Worm (Caenorhabditis elegans) whole organism, L4 larva: Measurements from ENCODE around the gene mgrn-1.

Source experiments
- D1046.2 ChIP-seq: fragments of 200-800 bp; sonication (Bioruptor generic); IDR thresholded peaks from 2 replicates; pipeline ENCODE4 v1.3.6; 2022; ENCODE audit warnings: missing genetic modification characterization, missing compliant biosample characterization
- F10B5.3 ChIP-seq: sonication (generic microtip); optimal IDR thresholded peaks from 2 replicates; lab custom pipeline; 2016; ENCODE audit warnings: mild to moderate bottlenecking, missing genetic modification characterization, missing compliant biosample characterization
- F26F4.8 ChIP-seq: fragments of 200-800 bp; sonication (Bioruptor generic); conservative IDR thresholded peaks from 2 replicates; pipeline ENCODE4 v1.3.6; 2022; ENCODE audit warnings: missing genetic modification characterization, missing compliant biosample characterization
- T20F7.1 ChIP-seq: fragments of 200-800 bp; sonication (Bioruptor generic); optimal IDR thresholded peaks from 2 replicates; lab custom pipeline; 2018; ENCODE audit warnings: mild to moderate bottlenecking, missing genetic modification characterization, missing compliant biosample characterization
- Y105C5A.15 ChIP-seq: fragments of 200-800 bp; sonication (Bioruptor generic); IDR thresholded peaks from 2 replicates; pipeline ENCODE4 v1.3.6; 2022; ENCODE audit warnings: missing genetic modification characterization, missing compliant biosample characterization
- Y48G9A.11 ChIP-seq: fragments of 200-800 bp; sonication (Bioruptor generic); IDR thresholded peaks from 2 replicates; pipeline ENCODE4 v1.3.6; 2022; ENCODE audit warnings: missing genetic modification reagents, missing genetic modification characterization, missing compliant biosample characterization
- Y5F2A.4 ChIP-seq: fragments of 200-800 bp; sonication (Bioruptor generic); optimal IDR thresholded peaks from 2 replicates; lab custom pipeline; 2018; ENCODE audit warnings: mild to moderate bottlenecking, missing genetic modification characterization, missing compliant biosample characterization
- aha-1 ChIP-seq: fragments of 150-350 bp; peaks from one replicate; lab custom pipeline; 2014; ENCODE audit warnings: missing biosample characterization, missing genetic modification characterization
- attf-4 ChIP-seq: sonication (generic microtip); optimal IDR thresholded peaks from 3 replicates; lab custom pipeline; 2017; ENCODE audit warnings: missing biosample characterization, missing genetic modification characterization
- ceh-62 ChIP-seq: sonication (generic microtip); optimal IDR thresholded peaks from 2 replicates; lab custom pipeline; 2017; ENCODE audit warnings: missing biosample characterization, missing genetic modification characterization
- ceh-82 ChIP-seq: sonication (generic microtip); optimal IDR thresholded peaks from 2 replicates; lab custom pipeline; 2017; ENCODE audit warnings: missing biosample characterization, missing genetic modification characterization
- ces-1 ChIP-seq: fragments of 150-350 bp; sonication (generic microtip); optimal IDR thresholded peaks from 4 replicates; lab custom pipeline; 2014; ENCODE audit warnings: missing biosample characterization, missing genetic modification reagents, missing genetic modification characterization
- cey-2 ChIP-seq: sonication (generic microtip); optimal IDR thresholded peaks from 3 replicates; lab custom pipeline; 2017; ENCODE audit warnings: missing genetic modification characterization, mild to moderate bottlenecking, missing compliant biosample characterization, antibody characterized with exemption, borderline replicate concordance; ENCODE audit not compliant: insufficient read depth
- daf-16 ChIP-seq, 3 experiments: sonication (generic microtip); optimal IDR thresholded peaks; 2 replicates each; lab custom pipeline; 2016 to 2017; ENCODE audit warnings: missing genetic modification characterization in 3 of 3, missing genetic modification reagents in 3 of 3, mild to moderate bottlenecking in 2 of 3, missing compliant biosample characterization in 2 of 3, missing biosample characterization in 1 of 3, moderate library complexity in 1 of 3
- daf-19 ChIP-seq: fragments of 200-800 bp; sonication (Bioruptor generic); conservative IDR thresholded peaks from 2 replicates; pipeline ENCODE4 v1.3.6; 2022; ENCODE audit warnings: missing genetic modification characterization, missing compliant biosample characterization
- daf-8 ChIP-seq: fragments of 200-800 bp; sonication (Bioruptor generic); IDR thresholded peaks from 2 replicates; pipeline ENCODE4 v1.3.6; 2022; ENCODE audit warnings: missing genetic modification characterization, missing compliant biosample characterization
- dmd-9 ChIP-seq: fragments of 200-800 bp; sonication (Bioruptor generic); IDR thresholded peaks from 2 replicates; pipeline ENCODE4 v1.3.6; 2022; ENCODE audit warnings: missing genetic modification reagents, missing genetic modification characterization, missing compliant biosample characterization
- dpl-1 ChIP-seq: fragments of 150-350 bp; optimal IDR thresholded peaks from 2 replicates; lab custom pipeline; 2014; ENCODE audit warnings: missing biosample characterization, missing genetic modification reagents, missing genetic modification characterization
- fkh-10 ChIP-seq: fragments of 150-350 bp; optimal IDR thresholded peaks from 2 replicates; lab custom pipeline; 2014; ENCODE audit warnings: missing biosample characterization, missing genetic modification reagents, missing genetic modification characterization
- fos-1 ChIP-seq: fragments of 150-350 bp; optimal IDR thresholded peaks from 2 replicates; lab custom pipeline; 2014; ENCODE audit warnings: missing biosample characterization, missing genetic modification characterization
- hif-1 ChIP-seq, 2 experiments: sonication (generic microtip); optimal IDR thresholded peaks; 2 replicates each; lab custom pipeline; 2016 to 2017; ENCODE audit warnings: missing compliant biosample characterization in 2 of 2, missing genetic modification characterization in 2 of 2, missing genetic modification reagents in 2 of 2, missing genotype in 2 of 2, mild to moderate bottlenecking in 1 of 2
- jun-1 ChIP-seq: fragments of 150-350 bp; optimal IDR thresholded peaks from 2 replicates; lab custom pipeline; 2014; ENCODE audit warnings: missing biosample characterization, missing genetic modification reagents, missing genetic modification characterization
- lim-7 ChIP-seq: fragments of 200-800 bp; sonication (Bioruptor generic); IDR thresholded peaks from 2 replicates; pipeline ENCODE4 v1.3.6; 2022; ENCODE audit warnings: missing genetic modification characterization, missing compliant biosample characterization
- lin-1 ChIP-seq: fragments of 200-800 bp; sonication (Bioruptor generic); IDR thresholded peaks from 2 replicates; pipeline ENCODE4 v1.3.6; 2022; ENCODE audit warnings: missing genetic modification reagents, missing genetic modification characterization, missing compliant biosample characterization
- lin-13 ChIP-seq: fragments of 150-350 bp; optimal IDR thresholded peaks from 2 replicates; lab custom pipeline; 2014; ENCODE audit warnings: missing biosample characterization, missing genetic modification reagents, missing genetic modification characterization
- lin-15B ChIP-seq: fragments of 150-350 bp; sonication (generic microtip); optimal IDR thresholded peaks from 3 replicates; lab custom pipeline; 2014; ENCODE audit warnings: missing biosample characterization, missing genetic modification characterization
- madf-9 ChIP-seq: fragments of 200-800 bp; sonication (Bioruptor generic); conservative IDR thresholded peaks from 2 replicates; pipeline ENCODE4 v1.3.6; 2022; ENCODE audit warnings: missing genetic modification reagents, missing genetic modification characterization, missing compliant biosample characterization
- mdl-1 ChIP-seq, 2 experiments: fragments of 150-350 bp in 1 of 2; sonication (generic microtip) in 1 of 2; optimal IDR thresholded peaks; 2 replicates each; lab custom pipeline; 2014 to 2017; ENCODE audit warnings: missing biosample characterization in 2 of 2, missing genetic modification characterization in 2 of 2
- mdt-29 ChIP-seq: fragments of 200-800 bp; sonication (Bioruptor generic); IDR thresholded peaks from 2 replicates; pipeline ENCODE4 v1.3.6; 2022; ENCODE audit warnings: missing genetic modification reagents, missing genetic modification characterization, missing compliant biosample characterization
- mep-1 ChIP-seq: fragments of 150-350 bp; sonication (generic microtip); optimal IDR thresholded peaks from 3 replicates; lab custom pipeline; 2014; ENCODE audit warnings: missing biosample characterization, missing genetic modification characterization
- mes-2 ChIP-seq: sonication (generic microtip); optimal IDR thresholded peaks from 2 replicates; lab custom pipeline; 2016; ENCODE audit warnings: missing genotype, mild to moderate bottlenecking, missing genetic modification characterization, missing compliant biosample characterization; ENCODE audit not compliant: poor library complexity, severe bottlenecking
- mxl-3 ChIP-seq: fragments of 200-800 bp; sonication (Bioruptor generic); optimal IDR thresholded peaks from 2 replicates; lab custom pipeline; 2018; ENCODE audit warnings: mild to moderate bottlenecking, missing genetic modification characterization, missing compliant biosample characterization
- nhr-11 ChIP-seq: fragments of 150-350 bp; optimal IDR thresholded peaks from 2 replicates; lab custom pipeline; 2014; ENCODE audit warnings: missing biosample characterization, missing genetic modification characterization
- nhr-28 ChIP-seq: fragments of 150-350 bp; optimal IDR thresholded peaks from 2 replicates; lab custom pipeline; 2014; ENCODE audit warnings: missing biosample characterization, missing genetic modification characterization
- nhr-41 ChIP-seq: fragments of 200-800 bp; sonication (Bioruptor generic); IDR thresholded peaks from 2 replicates; pipeline ENCODE4 v1.3.6; 2022; ENCODE audit warnings: missing genetic modification reagents, missing genetic modification characterization, missing compliant biosample characterization
- nhr-42 ChIP-seq: fragments of 200-800 bp; sonication (Bioruptor generic); IDR thresholded peaks from 2 replicates; pipeline ENCODE4 v1.3.6; 2022; ENCODE audit warnings: missing genetic modification characterization, missing compliant biosample characterization
- nhr-48 ChIP-seq: sonication (generic microtip); optimal IDR thresholded peaks from 2 replicates; lab custom pipeline; 2016; ENCODE audit warnings: mild to moderate bottlenecking, missing genetic modification characterization, missing compliant biosample characterization
- nhr-6 ChIP-seq: fragments of 150-350 bp; optimal IDR thresholded peaks from 2 replicates; lab custom pipeline; 2014; ENCODE audit warnings: missing biosample characterization, missing genetic modification characterization
- php-3 ChIP-seq: fragments of 200-800 bp; sonication (Bioruptor generic); IDR thresholded peaks from 2 replicates; pipeline ENCODE4 v1.3.6; 2022; ENCODE audit warnings: missing genetic modification reagents, missing genetic modification characterization, missing compliant biosample characterization
- sdz-12 ChIP-seq: fragments of 200-800 bp; sonication (Bioruptor generic); optimal IDR thresholded peaks from 2 replicates; lab custom pipeline; 2018; ENCODE audit warnings: mild to moderate bottlenecking, missing genetic modification characterization, missing compliant biosample characterization
- set-16 ChIP-seq: fragments of 200-800 bp; sonication (Bioruptor generic); IDR thresholded peaks from 2 replicates; pipeline ENCODE4 v1.3.6; 2022; ENCODE audit warnings: missing genetic modification reagents, missing genetic modification characterization, missing compliant biosample characterization
- skn-1 ChIP-seq: fragments of 150-350 bp; optimal IDR thresholded peaks from 2 replicates; lab custom pipeline; 2014; ENCODE audit warnings: missing biosample characterization, missing genetic modification characterization
- spr-3 ChIP-seq: fragments of 200-800 bp; sonication (Bioruptor generic); optimal IDR thresholded peaks from 2 replicates; lab custom pipeline; 2018; ENCODE audit warnings: mild to moderate bottlenecking, missing genetic modification characterization, missing compliant biosample characterization
- tag-97 ChIP-seq: fragments of 200-800 bp; sonication (Bioruptor generic); IDR thresholded peaks from 2 replicates; pipeline ENCODE4 v1.3.6; 2022; ENCODE audit warnings: missing genetic modification characterization, missing compliant biosample characterization
- unc-39 ChIP-seq: sonication (generic microtip); optimal IDR thresholded peaks from 2 replicates; lab custom pipeline; 2017; ENCODE audit warnings: missing biosample characterization, missing genetic modification characterization
- unc-62 ChIP-seq, 3 experiments: fragments of 150-350 bp in 1 of 3; sonication (generic microtip); optimal IDR thresholded peaks in 2 of 3; peaks in 1 of 3; 1 replicate in 1 of 3; 2 replicates in 2 of 3; lab custom pipeline; 2014 to 2017; ENCODE audit warnings: missing biosample characterization in 3 of 3, missing genetic modification characterization in 3 of 3, missing genetic modification reagents in 3 of 3, missing genotype in 1 of 3
- vab-7 ChIP-seq: fragments of 200-800 bp; sonication (Bioruptor generic); IDR thresholded peaks from 2 replicates; pipeline ENCODE4 v1.3.6; 2022; ENCODE audit warnings: missing genetic modification reagents, missing genetic modification characterization, missing compliant biosample characterization
- zag-1 ChIP-seq: fragments of 150-350 bp; optimal IDR thresholded peaks from 2 replicates; lab custom pipeline; 2014; ENCODE audit warnings: missing biosample characterization, missing genetic modification characterization
- zfp-2 ChIP-seq: sonication (generic microtip); optimal IDR thresholded peaks from 2 replicates; lab custom pipeline; 2016; ENCODE audit warnings: mild to moderate bottlenecking, missing genetic modification characterization, missing compliant biosample characterization
- zfp-3 ChIP-seq: fragments of 200-800 bp; sonication (Bioruptor generic); conservative IDR thresholded peaks from 2 replicates; pipeline ENCODE4 v1.3.6; 2022; ENCODE audit warnings: missing genetic modification reagents, missing genetic modification characterization, missing compliant biosample characterization
- zip-2 ChIP-seq: fragments of 150-350 bp; optimal IDR thresholded peaks from 2 replicates; lab custom pipeline; 2014; ENCODE audit warnings: missing biosample characterization, missing genetic modification characterization
- ztf-11 ChIP-seq: fragments of 150-350 bp; optimal IDR thresholded peaks from 2 replicates; lab custom pipeline; 2014; ENCODE audit warnings: missing biosample characterization, missing genetic modification characterization

mgrn-1 gene

DNA sequence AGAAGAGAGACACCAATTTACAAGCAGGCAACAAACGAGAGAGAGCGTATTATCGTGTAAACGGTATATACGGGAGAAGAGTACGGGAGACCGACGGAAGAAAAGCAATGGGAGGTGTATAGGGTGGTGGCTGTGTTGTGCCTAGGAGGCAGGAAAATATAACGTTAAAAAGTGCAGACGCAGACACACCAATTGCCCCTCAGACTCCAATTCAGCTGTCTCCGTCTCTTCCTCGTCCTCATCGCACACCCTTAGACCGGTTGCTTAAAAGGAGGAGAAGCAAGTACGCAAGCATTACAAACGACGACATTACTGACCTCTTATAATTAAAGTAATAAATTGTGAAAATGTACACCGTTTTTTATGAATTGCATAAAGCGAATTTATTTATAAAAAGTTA, 933 bp upstream of the mgrn-1 start (continued):
- no peak for TF ChIP-seq lin-15B (tag; lab: Kevin White, UChicago)
- no peak for TF ChIP-seq F10B5.3
- TF ChIP-seq fkh-10 (GFP tag; lab: Kevin White, UChicago) = no peak
- TF ChIP-seq fos-1 = no peak
- no peak for TF ChIP-seq daf-19 (GFP tag; lab: Robert Waterston, UW)
- TF ChIP-seq lim-7 (GFP tag; lab: Robert Waterston, UW) = no peak
- peak; percentile 75 for TF ChIP-seq mxl-3 (GFP tag; lab: Kevin White, UChicago)
- TF ChIP-seq aha-1 (tag; lab: Kevin White, UChicago) = peak; percentile 90
- peak; percentile 8 to 22 for TF ChIP-seq daf-16 (GFP tag; optimal IDR thresholded peaks at IDR 0.05; lab: Kevin White, UChicago)
- TF ChIP-seq daf-16 (tag; optimal IDR thresholded peaks at IDR 0.05; lab: Kevin White, UChicago) = peak; percentile 67
- no peak for TF ChIP-seq ceh-82 (tag; lab: Kevin White, UChicago)
- peak; percentile 98 for TF ChIP-seq lin-13 (GFP tag; lab: Kevin White, UChicago)
- TF ChIP-seq tag-97 (GFP tag; lab: Robert Waterston, UW) = no peak
- TF ChIP-seq php-3 (GFP tag; lab: Robert Waterston, UW) = no peak
- TF ChIP-seq sdz-12 (GFP tag; lab: Kevin White, UChicago) = no peak
- TF ChIP-seq nhr-6 (tag; lab: Kevin White, UChicago) = peak; percentile 62
- no peak for TF ChIP-seq madf-9 (GFP tag; lab: Robert Waterston, UW)
- TF ChIP-seq mep-1 (tag; lab: Kevin White, UChicago) = peak; percentile 93
- no peak for TF ChIP-seq D1046.2 (GFP tag; lab: Robert Waterston, UW)
- no peak for TF ChIP-seq unc-39
- no peak for TF ChIP-seq dmd-9 (GFP tag; lab: Robert Waterston, UW)
- TF ChIP-seq Y48G9A.11 (GFP tag; lab: Robert Waterston, UW) = no peak
- peak in 1 of 2 experiments; percentile 73 for TF ChIP-seq mdl-1 (tag; optimal IDR thresholded peaks at IDR 0.05; lab: Kevin White, UChicago)
- no peak for TF ChIP-seq zfp-2 (tag; lab: Kevin White, UChicago)
- TF ChIP-seq zip-2 = peak; percentile 34
- peak; percentile 88 for TF ChIP-seq mes-2 (tag; lab: Kevin White, UChicago)
- TF ChIP-seq zag-1 (tag; lab: Kevin White, UChicago) = no peak
- no peak for TF ChIP-seq ceh-62 (tag; lab: Kevin White, UChicago)
- no peak for TF ChIP-seq daf-8 (GFP tag; lab: Robert Waterston, UW)
- TF ChIP-seq T20F7.1 (GFP tag; lab: Kevin White, UChicago) = no peak
- TF ChIP-seq jun-1 (tag; lab: Kevin White, UChicago) = peak; percentile 3
- no peak for TF ChIP-seq Y5F2A.4 (GFP tag; lab: Kevin White, UChicago)
- peak; percentile 58 for TF ChIP-seq nhr-11 (tag; lab: Kevin White, UChicago)
- no peak for TF ChIP-seq mdt-29 (GFP tag; lab: Robert Waterston, UW)
- TF ChIP-seq cey-2 = no peak
- peak; percentile 46; the same call in 1 of the 2 replicates for TF ChIP-seq lin-1 (GFP tag; lab: Robert Waterston, UW)
- no peak for TF ChIP-seq vab-7
- no peak for TF ChIP-seq attf-4 (tag; lab: Kevin White, UChicago)
- peak in 1 of 2 experiments; percentile 54 for TF ChIP-seq hif-1 (tag; optimal IDR thresholded peaks at IDR 0.05; lab: Kevin White, UChicago)
- TF ChIP-seq F26F4.8 (GFP tag; lab: Robert Waterston, UW) = no peak
- no peak for TF ChIP-seq ztf-11 (tag; lab: Kevin White, UChicago)
- no peak for TF ChIP-seq nhr-41 (GFP tag; lab: Robert Waterston, UW)
- peak; percentile 97 for TF ChIP-seq nhr-28 (tag; lab: Kevin White, UChicago)
- peak; percentile 42 for TF ChIP-seq dpl-1 (GFP tag; lab: Kevin White, UChicago)
- no peak for TF ChIP-seq nhr-42 (GFP tag; lab: Robert Waterston, UW)
- TF ChIP-seq Y105C5A.15 (GFP tag; lab: Robert Waterston, UW) = no peak
- TF ChIP-seq unc-62 (GFP tag; optimal IDR thresholded peaks at IDR 0.05 in 1 of 2; lab: Kevin White, UChicago) = peak in 1 of 2 experiments; percentile 98
- no peak for TF ChIP-seq unc-62 (tag; optimal IDR thresholded peaks at IDR 0.05; lab: Kevin White, UChicago)
- TF ChIP-seq spr-3 (GFP tag; lab: Kevin White, UChicago) = no peak
- no peak for TF ChIP-seq zfp-3 (GFP tag; lab: Robert Waterston, UW)
- no peak for TF ChIP-seq ces-1 (GFP tag; lab: Kevin White, UChicago)
- TF ChIP-seq set-16 (GFP tag; lab: Robert Waterston, UW) = no peak
- TF ChIP-seq skn-1 (tag; lab: Kevin White, UChicago) = no peak
- TF ChIP-seq nhr-48 (tag; lab: Kevin White, UChicago) = peak; percentile 48
